Worm (Caenorhabditis elegans) whole organism, L2 larva: ENCODE measurements around the gene C27A2.8.

Source experiments
- elt-3 ChIP-seq: sonication (generic microtip); optimal IDR thresholded peaks from 2 replicates; lab custom pipeline; 2017; ENCODE audit warnings: missing biosample characterization, missing genetic modification characterization
- nhr-77 ChIP-seq: fragments of 150-350 bp; optimal IDR thresholded peaks from 2 replicates; lab custom pipeline; 2014; ENCODE audit warnings: missing biosample characterization, missing genetic modification characterization

DNA sequence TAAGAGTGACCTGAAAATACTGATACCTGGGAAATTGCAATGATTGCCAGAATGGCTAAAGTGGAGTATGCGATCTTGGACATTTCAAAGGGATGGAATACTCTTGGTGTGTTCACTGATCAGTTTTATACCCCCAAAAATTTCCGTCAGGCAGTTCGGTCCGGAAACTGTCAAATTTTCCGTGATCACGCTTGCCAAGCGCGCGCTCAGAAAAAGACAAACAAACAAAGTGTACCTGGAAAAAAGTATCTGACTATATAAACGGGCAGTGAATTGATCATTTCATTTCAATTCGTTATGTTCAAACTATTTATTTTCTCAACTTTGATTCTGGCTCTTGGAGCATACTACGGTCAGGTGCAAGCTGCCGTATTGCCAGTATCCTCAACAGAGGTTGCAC is 33.9 kb upstream of the C27A2.8 start, which contains the start of the genes idpb-3 and idpb-1:
- TF ChIP-seq nhr-77 (tag; lab: Kevin White, UChicago) (no peak), elt-3 (tag; lab: Kevin White, UChicago) (no peak)
